Fruit fly (Drosophila melanogaster): ENCODE measurements around the gene CG43054.

Gene CG43054

dm6 chr2L:17627559-17627958, at the start of gene CG43054:
Gene CG43054, plus strand, starts transcription at chr2L:17627859.
- no peak for TF ChIP-seq CG17801 (GFP tag; optimal IDR thresholded peaks at IDR 0.05; ENCODE audit: partially characterized antibody)

DNA sequence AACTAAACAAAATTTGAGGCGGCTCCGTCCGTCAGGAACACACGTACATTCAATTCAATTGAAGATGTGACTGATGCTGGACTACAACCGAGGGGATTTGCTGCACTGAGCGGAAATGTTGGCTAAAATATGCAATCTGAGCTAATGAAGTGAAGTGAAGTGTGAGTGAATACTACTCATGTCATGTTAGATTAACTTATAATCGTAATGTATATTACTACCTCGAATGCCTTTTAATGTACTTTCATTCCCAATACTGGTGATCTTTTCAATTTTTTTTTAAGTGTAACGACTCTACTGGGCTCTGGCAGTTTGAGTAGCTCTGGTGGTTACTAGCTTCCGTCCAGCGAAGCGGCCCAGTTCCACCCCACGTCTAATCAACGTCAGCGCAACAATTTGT, 44.7 kb upstream of the CG43054 start:
- no peak for TF ChIP-seq CG17801 (GFP tag; optimal IDR thresholded peaks at IDR 0.05; ENCODE audit: partially characterized antibody)

dm6 chr2L:17585000-17585399, 42.7 kb upstream of the CG43054 start:
- no peak for TF ChIP-seq CG17801 (GFP tag; optimal IDR thresholded peaks at IDR 0.05; ENCODE audit: partially characterized antibody)

- TF ChIP-seq CG17801 (GFP tag; optimal IDR thresholded peaks at IDR 0.05; ENCODE audit: partially characterized antibody): no peak
Observed at dm6 chr2L:17586750-17587149, 40.9 kb upstream of the CG43054 start.

DNA sequence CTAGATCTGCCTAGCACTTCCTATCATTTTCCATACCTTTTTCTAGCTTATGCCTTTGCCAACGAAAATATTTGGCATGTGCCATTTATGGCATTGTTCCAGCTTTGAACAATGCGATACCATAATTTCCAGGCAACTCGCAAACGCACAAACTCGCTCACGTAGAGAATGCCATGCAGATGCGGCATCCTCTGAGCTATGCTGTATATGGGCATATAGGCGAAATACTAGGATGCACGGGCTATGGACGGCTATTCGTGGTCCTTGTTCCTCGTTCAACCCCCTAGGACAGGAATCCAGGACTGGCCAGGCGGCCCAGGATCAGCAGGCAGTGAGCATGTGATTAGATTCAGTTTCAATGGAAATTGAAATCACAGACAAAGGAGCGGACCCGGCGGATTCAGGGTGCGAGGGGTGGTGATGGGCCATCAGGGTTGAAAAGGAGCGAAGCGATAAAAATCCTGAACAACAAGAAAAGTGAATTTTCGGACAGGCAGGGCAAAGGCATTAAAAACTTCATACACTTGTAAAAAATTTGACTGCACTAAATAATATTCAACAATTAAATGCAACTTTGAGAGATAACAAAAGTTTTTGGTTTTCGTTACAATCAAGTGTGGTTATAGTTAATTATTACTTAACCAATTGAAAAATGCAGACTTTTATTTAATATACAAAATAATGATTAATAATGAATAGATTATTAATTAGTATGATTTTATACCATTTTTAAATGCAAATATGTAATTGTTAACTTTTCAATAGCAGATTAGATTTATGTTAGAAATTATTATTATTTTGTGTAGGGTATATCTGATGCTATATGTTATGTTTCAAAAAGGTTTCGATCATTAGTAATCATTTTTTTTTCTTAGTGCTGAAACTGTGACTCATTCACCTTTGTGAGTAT, 39.2 kb upstream of the CG43054 start:
- TF ChIP-seq CG17801 (GFP tag; optimal IDR thresholded peaks at IDR 0.05; ENCODE audit: partially characterized antibody): no peak

- TF ChIP-seq CG17801 (GFP tag; optimal IDR thresholded peaks at IDR 0.05; ENCODE audit: partially characterized antibody): no peak
Observed at dm6 chr2L:17589115-17589514, 38.5 kb upstream of the CG43054 start, which contains the start of gene Oli. Gene Oli, plus strand, starts transcription at chr2L:17589184.

DNA sequence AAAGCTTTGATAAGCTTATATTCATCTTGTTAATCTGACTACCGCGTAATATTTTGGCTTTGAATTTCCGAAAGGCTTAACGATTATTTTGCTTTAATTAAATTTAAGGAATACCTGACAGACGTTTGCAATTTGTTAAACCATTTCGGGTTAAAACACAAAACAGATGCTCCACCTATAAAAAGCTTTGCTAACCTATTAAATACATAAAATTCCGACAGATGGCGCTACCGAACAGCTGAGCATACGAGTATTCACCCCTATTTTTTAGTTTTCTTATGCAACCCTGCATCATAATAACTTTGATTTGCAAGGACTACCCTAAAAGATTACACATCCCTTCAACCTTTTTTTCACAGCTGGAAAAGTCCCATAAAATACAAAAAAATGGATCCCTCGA, 37.8 kb upstream of the CG43054 start:
- TF ChIP-seq CG17801 (GFP tag; optimal IDR thresholded peaks at IDR 0.05; ENCODE audit: partially characterized antibody): no peak

DNA sequence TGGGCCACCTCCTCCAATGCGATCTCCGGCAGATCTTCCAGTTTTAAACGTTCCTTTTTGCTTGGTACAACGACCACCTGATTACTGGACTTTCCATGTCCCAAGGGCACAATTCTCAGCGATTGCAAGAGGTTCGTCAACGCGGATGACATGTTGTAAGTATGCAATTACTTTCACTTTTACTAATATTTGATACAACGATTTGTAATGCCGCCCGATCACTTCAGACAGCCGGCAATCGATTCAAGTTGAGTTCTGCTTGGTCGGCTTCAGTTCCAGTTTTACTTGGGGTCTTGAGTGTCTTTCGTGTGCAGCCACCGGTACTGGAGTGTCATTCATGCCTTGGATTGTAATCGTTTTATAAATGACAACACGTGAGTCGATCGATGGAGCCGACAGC, 35.7 kb upstream of the CG43054 start, which contains the start of the genes Sytalpha and CG6870:
TSS of gene Sytalpha (plus strand) at position 301 of the 400 bp plus-strand sequence.
TSS of gene CG6870 (minus strand) at position 340 of the 400 bp plus-strand sequence.
- no peak for TF ChIP-seq CG17801 (GFP tag; optimal IDR thresholded peaks at IDR 0.05; ENCODE audit: partially characterized antibody)

- TF ChIP-seq CG17801 (GFP tag; optimal IDR thresholded peaks at IDR 0.05; ENCODE audit: partially characterized antibody): no peak
Observed at dm6 chr2L:17594087-17594486, 33.6 kb upstream of the CG43054 start.

DNA sequence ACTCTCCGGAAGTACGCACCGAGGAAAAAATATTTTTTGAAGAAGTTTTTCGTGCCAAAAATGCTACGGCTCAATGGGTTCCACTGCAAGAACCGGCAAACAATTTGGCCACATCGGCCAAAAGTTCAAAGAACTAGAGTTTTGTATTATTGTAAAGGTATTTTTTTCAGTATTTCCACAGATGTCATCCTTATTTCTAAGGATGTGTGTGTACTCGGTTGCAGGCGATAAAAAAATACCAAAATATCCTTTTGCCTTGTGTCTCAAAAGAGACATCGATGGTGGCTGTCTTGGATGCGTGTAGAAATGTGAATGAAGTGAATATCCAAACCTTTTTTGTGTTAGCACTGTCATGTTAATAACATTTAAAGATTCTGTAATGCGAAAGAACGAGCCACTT, 24.5 kb upstream of the CG43054 start:
- TF ChIP-seq CG17801 (GFP tag; optimal IDR thresholded peaks at IDR 0.05; ENCODE audit: partially characterized antibody): no peak

- no peak for TF ChIP-seq CG17801 (GFP tag; optimal IDR thresholded peaks at IDR 0.05; ENCODE audit: partially characterized antibody)
Observed at dm6 chr2L:17615471-17615870, 12.2 kb upstream of the CG43054 start.

- no peak for TF ChIP-seq CG17801 (GFP tag; optimal IDR thresholded peaks at IDR 0.05; ENCODE audit: partially characterized antibody)
Observed at dm6 chr2L:17621194-17621593, 6.5 kb upstream of the CG43054 start.

- no peak for TF ChIP-seq CG17801 (GFP tag; optimal IDR thresholded peaks at IDR 0.05; ENCODE audit: partially characterized antibody)
Observed at dm6 chr2L:17625992-17626391, 1.7 kb upstream of the CG43054 start, which contains the start of gene CG15147. Gene CG15147, minus strand, starts transcription at chr2L:17626381.

DNA sequence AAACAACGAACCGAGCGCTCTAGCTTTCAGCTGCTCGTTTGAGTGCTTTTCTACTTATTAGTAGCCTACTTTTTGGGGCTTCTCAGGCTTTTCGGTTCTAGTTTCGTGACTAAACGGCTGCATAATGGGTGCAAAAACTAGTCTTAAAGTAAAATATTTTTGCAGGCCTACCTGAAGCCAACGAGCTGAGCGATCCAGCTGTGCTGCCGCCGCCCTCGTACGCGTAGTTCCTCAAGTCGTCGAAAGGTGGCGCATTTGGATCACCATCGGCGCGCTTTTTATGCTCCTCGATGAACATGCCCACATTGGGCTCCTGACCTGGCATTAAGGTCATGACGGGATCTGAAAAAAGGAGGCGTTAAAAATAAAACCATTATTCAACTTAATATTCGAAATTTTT, 23.2 kb downstream of the CG43054 start:
- TF ChIP-seq CG17801 (GFP tag; optimal IDR thresholded peaks at IDR 0.05; ENCODE audit: partially characterized antibody): no peak

DNA sequence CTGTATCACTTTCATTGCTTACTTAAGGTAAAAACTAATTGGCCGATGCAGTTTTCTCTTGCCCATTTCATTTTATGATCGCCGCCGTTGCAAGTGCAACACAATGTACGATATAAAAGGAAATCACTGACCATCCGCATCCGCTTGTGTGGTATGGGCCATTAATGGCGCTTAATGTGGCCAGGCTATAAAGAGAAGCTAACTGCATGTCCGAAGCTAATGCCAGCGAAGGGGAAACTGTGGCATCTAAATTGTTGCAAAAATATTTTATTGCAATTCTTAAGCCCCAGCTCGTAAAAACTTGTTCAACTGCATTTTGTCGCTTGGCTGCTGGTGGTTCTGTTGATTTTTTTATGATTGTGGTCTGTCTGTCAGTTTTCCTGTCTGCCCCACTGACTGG, 43.6 kb downstream of the CG43054 start:
- TF ChIP-seq CG17801 (GFP tag; optimal IDR thresholded peaks at IDR 0.05; ENCODE audit: partially characterized antibody): no peak
